Fruit fly (Drosophila melanogaster): ENCODE results near the gene Smr.
A peak's percentile ranks its signal among the peaks of the same experiment; 100 is the strongest.

Smr gene

DNA sequence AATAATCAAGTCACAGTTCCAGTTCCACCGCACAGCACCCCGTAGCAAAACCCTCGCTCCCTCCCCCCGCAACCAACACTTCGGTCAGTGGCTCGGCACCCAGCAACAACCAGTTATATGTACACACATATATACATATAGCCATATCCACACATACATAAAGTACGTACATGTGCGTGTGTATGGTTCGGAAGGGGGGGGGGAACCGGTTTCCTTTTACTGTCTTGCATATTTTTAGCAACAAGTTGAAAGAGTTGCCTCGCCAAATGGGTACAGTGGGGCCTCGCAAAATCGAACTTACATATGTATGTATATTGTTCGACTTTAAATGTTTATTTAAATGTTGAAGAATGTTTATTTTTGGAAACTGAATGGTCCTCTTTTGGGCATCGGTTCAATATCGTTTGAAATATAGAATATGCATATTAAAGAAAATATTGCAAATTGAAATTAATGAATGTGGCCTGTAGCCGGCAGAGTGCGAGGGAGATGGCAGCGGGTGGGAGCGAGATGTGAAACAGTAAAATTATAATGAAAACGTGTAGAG lies 12.7 kb upstream of the Smr start (continued):
- TF ChIP-seq sim (GFP tag; IDR thresholded peaks at IDR 0.05) (0 out of 2 replicates have a peak, but pooled peaks have one; percentile 34), ato (GFP tag; IDR thresholded peaks at IDR 0.05; ENCODE audit: partially characterized antibody) (no peak), org-1 (GFP tag; optimal IDR thresholded peaks at IDR 0.05) (peak; percentile 63), CG12155 (GFP tag; optimal IDR thresholded peaks at IDR 0.05) (peak; percentile 65), CG2875 (GFP tag; optimal IDR thresholded peaks at IDR 0.05) (peak; percentile 3), CG10959 (GFP tag; IDR thresholded peaks at IDR 0.05) (no peak), CG9609 (GFP tag; optimal IDR thresholded peaks at IDR 0.05) (peak; percentile 2), Sry-δ (GFP tag; optimal IDR thresholded peaks at IDR 0.05) (no peak), CG9876 (GFP tag; optimal IDR thresholded peaks at IDR 0.05) (peak; percentile 22), wdn (GFP tag; IDR thresholded peaks at IDR 0.05) (peak; percentile 75), Eip74EF (GFP tag; optimal IDR thresholded peaks at IDR 0.05) (peak in 1 of 2 experiments; percentile 27), CG1233 (GFP tag; optimal IDR thresholded peaks at IDR 0.05) (peak; percentile 56), Hr78 (GFP tag; optimal IDR thresholded peaks at IDR 0.05) (no peak), CoRest (tag; optimal IDR thresholded peaks at IDR 0.05) (peak; percentile 79), CG12744 (GFP tag; optimal IDR thresholded peaks at IDR 0.05) (no peak), CG1647 (GFP tag; optimal IDR thresholded peaks at IDR 0.05) (peak; percentile 58), HLH3B (GFP tag; IDR thresholded peaks at IDR 0.05) (peak; percentile 76), sima (GFP tag; optimal IDR thresholded peaks at IDR 0.05) (peak; percentile 25), Oaz (GFP tag; IDR thresholded peaks at IDR 0.05) (peak; percentile 44; the same call in 1 of the 2 replicates), CG18011 (GFP tag; optimal IDR thresholded peaks at IDR 0.05) (peak; percentile 33), chinmo (GFP tag; IDR thresholded peaks at IDR 0.05; ENCODE audit: partially characterized antibody) (peak; percentile 80; the same call in 3 of the 4 replicates), CG31441 (GFP tag; IDR thresholded peaks at IDR 0.05) (peak; percentile 30; the same call in 1 of the 2 replicates), HLH54F (GFP tag; optimal IDR thresholded peaks at IDR 0.05) (peak; percentile 78), B-H2 (GFP tag; optimal IDR thresholded peaks at IDR 0.05) (peak; percentile 73), CG16815 (GFP tag; optimal IDR thresholded peaks at IDR 0.05) (peak; percentile 52), CG2202 (tag; optimal IDR thresholded peaks at IDR 0.05) (no peak), D19A (tag; optimal IDR thresholded peaks at IDR 0.05) (peak; percentile 58), Gsc (GFP tag; IDR thresholded peaks at IDR 0.05) (no peak), Gug (GFP tag; IDR thresholded peaks at IDR 0.05) (peak; percentile 68; the same call in 3 of the 4 replicates), croc (GFP tag; conservative IDR thresholded peaks at IDR 0.05) (peak; percentile 54), Doc3 (GFP tag; IDR thresholded peaks at IDR 0.05; ENCODE audit: partially characterized antibody) (no peak), Atf3 (GFP tag; optimal IDR thresholded peaks at IDR 0.05) (peak; percentile 1), CG7987 (GFP tag; optimal IDR thresholded peaks at IDR 0.05) (peak; percentile 18), CG12391 (tag; optimal IDR thresholded peaks at IDR 0.05) (peak; percentile 73), lola (GFP tag; optimal IDR thresholded peaks at IDR 0.05) (peak in 1 of 3 experiments; percentile 14), CG8944 (GFP tag; optimal IDR thresholded peaks at IDR 0.05) (no peak), CG9932 (GFP tag; IDR thresholded peaks at IDR 0.05) (peak; percentile 93), CG5953 (GFP tag; IDR thresholded peaks at IDR 0.05) (peak; percentile 55; the same call in 1 of the 2 replicates), eve (GFP tag; optimal IDR thresholded peaks at IDR 0.05) (peak in 1 of 2 experiments; percentile 79), Optix (GFP tag; IDR thresholded peaks at IDR 0.05) (no peak; the same call in 2 of the 3 replicates), her (GFP tag; optimal IDR thresholded peaks at IDR 0.05) (peak; percentile 48), CG16863 (GFP tag; optimal IDR thresholded peaks at IDR 0.05) (peak; percentile 30), Hr39 (optimal IDR thresholded peaks at IDR 0.05) (no peak), sr (GFP tag; IDR thresholded peaks at IDR 0.05) (no peak), Adf1 (GFP tag; IDR thresholded peaks at IDR 0.05) (no peak), CkIIα-i1 (GFP tag; IDR thresholded peaks at IDR 0.05) (peak; percentile 28; the same call in 1 of the 2 replicates), CG32772 (GFP tag; IDR thresholded peaks at IDR 0.05) (peak; percentile 69; the same call in 1 of the 2 replicates), GATAe (GFP tag; conservative IDR thresholded peaks at IDR 0.05) (peak; percentile 63; the same call in 1 of the 2 replicates), CG10654 (GFP tag; optimal IDR thresholded peaks at IDR 0.05) (peak; percentile 8), CG14667 (GFP tag; IDR thresholded peaks at IDR 0.05) (peak; percentile 66)
